Worm (Caenorhabditis elegans): Measurements from ENCODE around the gene gst-18.

ce11 chrII:13637941-13638489, 7.3 kb upstream of the gst-18 start, which contains the start of gene phdh-1:
- TF ChIP-seq sdz-12 (GFP tag; optimal IDR thresholded peaks at IDR 0.05) (no peak), pqm-1 (tag; optimal IDR thresholded peaks at IDR 0.05) (no peak), dmd-6 (GFP tag; IDR thresholded peaks at IDR 0.05) (no peak), jun-1 (tag; optimal IDR thresholded peaks at IDR 0.05) (no peak), unc-62 (GFP tag; optimal IDR thresholded peaks at IDR 0.05 in 1 of 2) (peak in 1 of 2 experiments; percentile 18), unc-62 (tag; optimal IDR thresholded peaks at IDR 0.05) (no peak), ceh-28 (tag; optimal IDR thresholded peaks at IDR 0.05) (no peak), ZK337.2 (GFP tag; IDR thresholded peaks at IDR 0.05) (no peak), egl-43 (GFP tag; IDR thresholded peaks at IDR 0.05) (no peak), lin-15B (tag; optimal IDR thresholded peaks at IDR 0.05) (no peak), snpc-4 (tag; optimal IDR thresholded peaks at IDR 0.05) (no peak)
